Fruit fly (Drosophila melanogaster) whole organism, prepupa: ENCODE measurements around the gene CG12477.

Experiments used
- Blimp-1 ChIP-seq: fragments of 200-800 bp; sonication (Bioruptor generic); optimal IDR thresholded peaks from 3 replicates; lab custom pipeline; 2017; ENCODE audit warnings: missing biosample characterization, missing genetic modification characterization, mild to moderate bottlenecking, moderate library complexity, missing genetic modification reagents
- CG6854 ChIP-seq: fragments of 200-800 bp; sonication (Bioruptor generic); optimal IDR thresholded peaks from 2 replicates; lab custom pipeline; 2017; ENCODE audit warnings: missing biosample characterization, mild to moderate bottlenecking, missing genetic modification characterization

dm6 chr3L:18765657-18766592, 42.9 kb upstream of the CG12477 start:
- TF ChIP-seq CG6854 (GFP tag; lab: Kevin White, UChicago) = peak; percentile 93
- peak; percentile 100 for TF ChIP-seq Blimp-1 (GFP tag; lab: Kevin White, UChicago)
